Worm (Caenorhabditis elegans) whole organism, L4/young adult: ENCODE data around the gene nhr-193.

Experiments used
- W03F9.2 ChIP-seq: fragments of 150-350 bp; optimal IDR thresholded peaks from 2 replicates; lab custom pipeline; 2014; ENCODE audit warnings: missing biosample characterization, missing genetic modification characterization
- dao-5 ChIP-seq: sonication (generic microtip); optimal IDR thresholded peaks from 2 replicates; lab custom pipeline; 2016; ENCODE audit warnings: missing genotype, missing genetic modification characterization, moderate library complexity, missing compliant biosample characterization
- him-1 ChIP-seq: sonication (generic microtip); optimal IDR thresholded peaks from 2 replicates; lab custom pipeline; 2016; ENCODE audit warnings: missing genotype, missing genetic modification reagents, missing genetic modification characterization, missing compliant biosample characterization

DNA sequence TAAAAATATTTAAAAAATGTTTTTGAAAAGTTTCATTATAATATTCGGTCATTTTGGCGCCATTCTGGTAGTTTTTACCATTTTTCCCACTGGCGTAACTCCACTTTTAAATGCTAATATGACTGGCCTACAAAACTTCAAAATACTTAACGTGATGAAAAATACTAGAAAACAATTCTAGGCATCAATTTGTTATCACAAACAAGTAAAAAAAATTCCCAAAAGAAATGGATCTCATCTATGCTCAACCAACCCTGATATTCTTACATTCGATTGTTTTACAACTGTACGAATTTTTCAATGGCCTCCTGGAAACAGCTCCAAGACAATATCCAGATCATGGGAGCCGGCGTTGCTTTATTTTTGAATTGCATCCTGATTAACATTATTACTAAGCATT lies 27.1 kb upstream of the nhr-193 start, which contains the start of gene str-214:
- TF ChIP-seq him-1 (tag; lab: Kevin White, UChicago) (no peak), W03F9.2 (tag; lab: Kevin White, UChicago) (no peak), dao-5 (tag; lab: Kevin White, UChicago) (no peak)
